Worm (Caenorhabditis elegans) whole organism, L1 larva: ENCODE data around the gene nas-20.

Source experiments
- C04F5.9 ChIP-seq: sonication (generic microtip); optimal IDR thresholded peaks from 2 replicates; lab custom pipeline; 2016; ENCODE audit warnings: missing genetic modification characterization, missing compliant biosample characterization
- C16A3.4 ChIP-seq: fragments of 150-350 bp; optimal IDR thresholded peaks from 2 replicates; lab custom pipeline; 2014; ENCODE audit warnings: missing biosample characterization, missing genetic modification characterization
- C34B4.2 ChIP-seq: sonication (generic microtip); optimal IDR thresholded peaks from 2 replicates; lab custom pipeline; 2017; ENCODE audit warnings: mild to moderate bottlenecking, missing genetic modification characterization, missing compliant biosample characterization
- F16B12.6 ChIP-seq: fragments of 150-350 bp; optimal IDR thresholded peaks from 2 replicates; lab custom pipeline; 2014; ENCODE audit warnings: missing biosample characterization, missing genetic modification characterization
- aha-1 ChIP-seq: fragments of 150-350 bp; optimal IDR thresholded peaks from 2 replicates; lab custom pipeline; 2014; ENCODE audit warnings: missing biosample characterization, missing genetic modification characterization
- alr-1 ChIP-seq: fragments of 200-800 bp; sonication (Bioruptor generic); optimal IDR thresholded peaks from 2 replicates; lab custom pipeline; 2018; ENCODE audit warnings: borderline replicate concordance, mild to moderate bottlenecking, missing genetic modification characterization, missing compliant biosample characterization
- ama-1 ChIP-seq: fragments of 150-350 bp; optimal IDR thresholded peaks from 2 replicates; lab custom pipeline; 2014
- blmp-1 ChIP-seq: fragments of 150-350 bp; optimal IDR thresholded peaks from 2 replicates; lab custom pipeline; 2014; ENCODE audit warnings: missing biosample characterization, missing genetic modification characterization
- ceh-63 ChIP-seq: fragments of 200-800 bp; sonication (Bioruptor generic); optimal IDR thresholded peaks from 2 replicates; lab custom pipeline; 2018; ENCODE audit warnings: mild to moderate bottlenecking, missing genetic modification characterization, missing compliant biosample characterization
- ceh-8 ChIP-seq: fragments of 200-800 bp; sonication (Bioruptor generic); optimal IDR thresholded peaks from 2 replicates; lab custom pipeline; 2018; ENCODE audit warnings: mild to moderate bottlenecking, missing genetic modification characterization, moderate library complexity, missing compliant biosample characterization
- ceh-90 ChIP-seq: sonication (generic microtip); optimal IDR thresholded peaks from 2 replicates; lab custom pipeline; 2016; ENCODE audit warnings: missing genetic modification characterization, missing compliant biosample characterization
- dpl-1 ChIP-seq, 3 experiments: fragments of 150-350 bp in 2 of 3; sonication (generic microtip) in 1 of 3; optimal IDR thresholded peaks; 2 replicates each; lab custom pipeline; 2014 to 2017; ENCODE audit warnings: missing biosample characterization in 3 of 3, missing genetic modification characterization in 3 of 3, missing genetic modification reagents in 3 of 3
- dsc-1 ChIP-seq: sonication (generic microtip); optimal IDR thresholded peaks from 2 replicates; lab custom pipeline; 2016; ENCODE audit warnings: mild to moderate bottlenecking, missing genetic modification characterization, missing compliant biosample characterization
- efl-1 ChIP-seq, 4 experiments: fragments of 150-350 bp; optimal IDR thresholded peaks in 3 of 4; peaks in 1 of 4; 1 replicate in 1 of 4; 2 replicates in 3 of 4; lab custom pipeline; 2014; ENCODE audit warnings: missing biosample characterization in 2 of 4, missing genetic modification characterization in 2 of 4, missing genetic modification reagents in 2 of 4
- ets-5 ChIP-seq: fragments of 200-800 bp; sonication (Bioruptor generic); IDR thresholded peaks from 2 replicates; pipeline ENCODE4 v1.3.6; 2022; ENCODE audit warnings: missing genetic modification characterization, missing compliant biosample characterization
- fkh-10 ChIP-seq: sonication (generic microtip); optimal IDR thresholded peaks from 2 replicates; lab custom pipeline; 2017; ENCODE audit warnings: missing biosample characterization, missing genetic modification reagents, missing genetic modification characterization
- fkh-4 ChIP-seq: sonication (generic microtip); optimal IDR thresholded peaks from 2 replicates; lab custom pipeline; 2016; ENCODE audit warnings: missing compliant biosample characterization, missing genetic modification characterization, borderline replicate concordance
- fkh-8 ChIP-seq: sonication (generic microtip); optimal IDR thresholded peaks from 2 replicates; lab custom pipeline; 2016; ENCODE audit warnings: mild to moderate bottlenecking, missing genetic modification characterization, missing compliant biosample characterization
- hlh-17 ChIP-seq: fragments of 200-800 bp; sonication (Bioruptor generic); optimal IDR thresholded peaks from 2 replicates; lab custom pipeline; 2018; ENCODE audit warnings: missing genetic modification characterization, mild to moderate bottlenecking, missing compliant biosample characterization, moderate library complexity, borderline replicate concordance
- hlh-4 ChIP-seq: sonication (generic microtip); optimal IDR thresholded peaks from 2 replicates; lab custom pipeline; 2016; ENCODE audit warnings: mild to moderate bottlenecking, missing genetic modification characterization, missing compliant biosample characterization
- irx-1 ChIP-seq: sonication (generic microtip); optimal IDR thresholded peaks from 2 replicates; lab custom pipeline; 2016; ENCODE audit warnings: missing genetic modification characterization, missing compliant biosample characterization
- isw-1 ChIP-seq: fragments of 200-800 bp; sonication (Bioruptor generic); IDR thresholded peaks from 2 replicates; pipeline ENCODE4 v1.3.6; 2022; ENCODE audit warnings: missing genetic modification characterization, missing compliant biosample characterization
- jun-1 ChIP-seq: fragments of 150-350 bp; optimal IDR thresholded peaks from 2 replicates; lab custom pipeline; 2014; ENCODE audit warnings: missing biosample characterization, missing genetic modification reagents, missing genetic modification characterization
- lin-39 ChIP-seq: fragments of 150-350 bp; optimal IDR thresholded peaks from 2 replicates; lab custom pipeline; 2014; ENCODE audit warnings: missing biosample characterization, missing genetic modification reagents, missing genetic modification characterization
- lir-3 ChIP-seq: sonication (generic microtip); optimal IDR thresholded peaks from 2 replicates; lab custom pipeline; 2016; ENCODE audit warnings: mild to moderate bottlenecking, missing genetic modification characterization, moderate library complexity, missing compliant biosample characterization; ENCODE audit not compliant: poor library complexity
- lsy-2 ChIP-seq, 2 experiments: fragments of 150-350 bp; optimal IDR thresholded peaks; 2 replicates each; lab custom pipeline; 2014; ENCODE audit warnings: missing biosample characterization in 2 of 2, missing genetic modification characterization in 2 of 2
- mab-9 ChIP-seq: fragments of 200-800 bp; sonication (Bioruptor generic); IDR thresholded peaks from 2 replicates; pipeline ENCODE4 v1.3.6; 2022; ENCODE audit warnings: missing genetic modification reagents, missing genetic modification characterization, missing compliant biosample characterization
- mef-2 ChIP-seq: fragments of 150-350 bp; optimal IDR thresholded peaks from 2 replicates; lab custom pipeline; 2014; ENCODE audit warnings: missing biosample characterization, missing genetic modification characterization
- mep-1 ChIP-seq: fragments of 150-350 bp; optimal IDR thresholded peaks from 2 replicates; lab custom pipeline; 2014; ENCODE audit warnings: missing biosample characterization, missing genetic modification characterization
- nhr-11 ChIP-seq: fragments of 150-350 bp; optimal IDR thresholded peaks from 2 replicates; lab custom pipeline; 2014; ENCODE audit warnings: missing biosample characterization, missing genetic modification characterization
- nhr-12 ChIP-seq: sonication (generic microtip); optimal IDR thresholded peaks from 2 replicates; lab custom pipeline; 2017; ENCODE audit warnings: missing biosample characterization, missing genetic modification characterization
- nhr-237 ChIP-seq: fragments of 150-350 bp; optimal IDR thresholded peaks from 2 replicates; lab custom pipeline; 2014; ENCODE audit warnings: missing biosample characterization, missing genetic modification characterization
- nhr-71 ChIP-seq: sonication (generic microtip); optimal IDR thresholded peaks from 2 replicates; lab custom pipeline; 2016; ENCODE audit warnings: mild to moderate bottlenecking, missing genetic modification characterization, moderate library complexity, missing compliant biosample characterization
- nhr-76 ChIP-seq: sonication (generic microtip); optimal IDR thresholded peaks from 2 replicates; lab custom pipeline; 2017; ENCODE audit warnings: missing biosample characterization, missing genetic modification characterization
- nhr-77 ChIP-seq: fragments of 150-350 bp; optimal IDR thresholded peaks from 2 replicates; lab custom pipeline; 2014; ENCODE audit warnings: missing biosample characterization, missing genetic modification characterization
- nhr-85 ChIP-seq: sonication (generic microtip); peaks from one replicate; lab custom pipeline; 2016; ENCODE audit warnings: missing genetic modification characterization, inconsistent platforms, missing compliant biosample characterization
- nhr-90 ChIP-seq: sonication (generic microtip); optimal IDR thresholded peaks from 2 replicates; lab custom pipeline; 2016; ENCODE audit warnings: mild to moderate bottlenecking, missing genetic modification characterization, missing compliant biosample characterization; ENCODE audit not compliant: poor library complexity
- pax-3 ChIP-seq: fragments of 200-800 bp; sonication (Bioruptor generic); optimal IDR thresholded peaks from 2 replicates; lab custom pipeline; 2018; ENCODE audit warnings: mild to moderate bottlenecking, missing genetic modification characterization, moderate library complexity, missing compliant biosample characterization
- pqm-1 ChIP-seq: sonication (generic microtip); optimal IDR thresholded peaks from 3 replicates; lab custom pipeline; 2017; ENCODE audit warnings: missing biosample characterization, missing genetic modification characterization
- snpc-4 ChIP-seq: fragments of 150-350 bp; optimal IDR thresholded peaks from 2 replicates; lab custom pipeline; 2014; ENCODE audit warnings: missing biosample characterization, missing genetic modification characterization
- snu-23 ChIP-seq: sonication (generic microtip); optimal IDR thresholded peaks from 2 replicates; lab custom pipeline; 2016; ENCODE audit warnings: missing genetic modification characterization, missing compliant biosample characterization
- swsn-7 ChIP-seq: sonication (generic microtip); optimal IDR thresholded peaks from 2 replicates; lab custom pipeline; 2016; ENCODE audit warnings: missing genetic modification characterization, missing compliant biosample characterization
- tlp-1 ChIP-seq: fragments of 150-350 bp; optimal IDR thresholded peaks from 2 replicates; lab custom pipeline; 2014; ENCODE audit warnings: missing biosample characterization, missing genetic modification characterization
- unc-130 ChIP-seq: fragments of 150-350 bp; optimal IDR thresholded peaks from 2 replicates; lab custom pipeline; 2017; ENCODE audit warnings: missing biosample characterization, missing genetic modification characterization, inconsistent platforms
- unc-30 ChIP-seq: sonication (generic microtip); optimal IDR thresholded peaks from 2 replicates; lab custom pipeline; 2017; ENCODE audit warnings: missing biosample characterization, missing genetic modification characterization
- unc-86 ChIP-seq: sonication (generic microtip); optimal IDR thresholded peaks from 2 replicates; lab custom pipeline; 2016; ENCODE audit warnings: missing genetic modification characterization, missing compliant biosample characterization
- vab-15 ChIP-seq: sonication (generic microtip); optimal IDR thresholded peaks from 2 replicates; lab custom pipeline; 2017; ENCODE audit warnings: missing genotype, mild to moderate bottlenecking, missing genetic modification characterization, missing compliant biosample characterization
- xbp-1 ChIP-seq: sonication (generic microtip); optimal IDR thresholded peaks from 2 replicates; lab custom pipeline; 2016; ENCODE audit warnings: missing genetic modification characterization, missing compliant biosample characterization
- zip-4 ChIP-seq: fragments of 200-800 bp; sonication (Bioruptor generic); optimal IDR thresholded peaks from 2 replicates; lab custom pipeline; 2018; ENCODE audit warnings: mild to moderate bottlenecking, missing genetic modification characterization, moderate library complexity, missing compliant biosample characterization
- ztf-11 ChIP-seq, 2 experiments: sonication (generic microtip); optimal IDR thresholded peaks; 2 replicates each; lab custom pipeline; 2016 to 2017; ENCODE audit warnings: missing genetic modification characterization in 2 of 2, missing biosample characterization in 1 of 2, missing compliant biosample characterization in 1 of 2
- ztf-4 ChIP-seq: fragments of 150-350 bp; optimal IDR thresholded peaks from 2 replicates; lab custom pipeline; 2014; ENCODE audit warnings: missing biosample characterization, missing genetic modification characterization

Gene nas-20

ce11 chrV:11472209-11472608 lies at the start of gene nas-20, which contains the start of gene nas-21:
TSS of gene nas-20 (minus strand) at chrV:11472309.
TSS of gene nas-21 (plus strand) at chrV:11472564.
- no peak for TF ChIP-seq jun-1 (tag; lab: Kevin White, UChicago)
- no peak for TF ChIP-seq ztf-11 (tag; optimal IDR thresholded peaks at IDR 0.05; lab: Kevin White, UChicago)
- TF ChIP-seq dpl-1 (GFP tag; optimal IDR thresholded peaks at IDR 0.05; lab: Kevin White, UChicago) = no peak
- TF ChIP-seq irx-1 (tag; lab: Kevin White, UChicago) = no peak
- TF ChIP-seq dsc-1 (tag; lab: Kevin White, UChicago) = no peak
- no peak for TF ChIP-seq nhr-12 (tag; lab: Kevin White, UChicago)
- no peak for TF ChIP-seq nhr-237 (tag; lab: Kevin White, UChicago)
- TF ChIP-seq fkh-4 (tag; lab: Kevin White, UChicago) = no peak
- no peak for TF ChIP-seq mep-1 (tag; lab: Kevin White, UChicago)
- TF ChIP-seq pax-3 (tag; lab: Kevin White, UChicago) = no peak
- TF ChIP-seq nhr-77 (tag; lab: Kevin White, UChicago) = no peak

ce11 chrV:11521448-11521847 lies 49.3 kb upstream of the nas-20 start, which contains the start of gene pafo-1:
TSS of gene pafo-1 (plus strand) at chrV:11521703.
- TF ChIP-seq ama-1 (peak; percentile 13), hlh-17 (GFP tag; lab: Kevin White, UChicago) (no peak), tlp-1 (no peak), efl-1 (optimal IDR thresholded peaks at IDR 0.05; lab: Kevin White, UChicago) (peak; percentile 98 to 99), efl-1 (GFP tag; optimal IDR thresholded peaks at IDR 0.05 in 1 of 2; lab: Kevin White, UChicago) (peak; percentile 99 to 100), snpc-4 (peak; percentile 83), ceh-90 (tag; lab: Kevin White, UChicago) (peak; percentile 36), snu-23 (peak; percentile 92), C34B4.2 (tag; lab: Kevin White, UChicago) (peak; percentile 5), dpl-1 (GFP tag; optimal IDR thresholded peaks at IDR 0.05; lab: Kevin White, UChicago) (peak; percentile 99), lsy-2 (tag; optimal IDR thresholded peaks at IDR 0.05; lab: Kevin White, UChicago) (peak; percentile 91 to 92), fkh-10 (GFP tag; lab: Kevin White, UChicago) (peak; percentile 71), nhr-11 (peak; percentile 81), ztf-4 (tag; lab: Kevin White, UChicago) (peak; percentile 49), pqm-1 (tag; lab: Kevin White, UChicago) (no peak), jun-1 (tag; lab: Kevin White, UChicago) (peak; percentile 88), mef-2 (tag; lab: Kevin White, UChicago) (peak; percentile 65), swsn-7 (peak; percentile 90), nhr-90 (tag; lab: Kevin White, UChicago) (peak; percentile 93), C16A3.4 (tag; lab: Kevin White, UChicago) (peak; percentile 82), mep-1 (tag; lab: Kevin White, UChicago) (peak; percentile 95), aha-1 (peak; percentile 56), C04F5.9 (tag; lab: Kevin White, UChicago) (peak; percentile 58), ets-5 (GFP tag; lab: Robert Waterston, UW) (no peak), isw-1 (GFP tag; lab: Robert Waterston, UW) (peak; percentile 89), nhr-76 (peak; percentile 43), zip-4 (peak; percentile 80), lir-3 (tag; lab: Kevin White, UChicago) (peak; percentile 68), unc-30 (no peak), hlh-4 (tag; lab: Kevin White, UChicago) (no peak), ceh-63 (GFP tag; lab: Kevin White, UChicago) (no peak), vab-15 (tag; lab: Kevin White, UChicago) (no peak), fkh-8 (tag; lab: Kevin White, UChicago) (peak; percentile 79), nhr-71 (peak; percentile 95), F16B12.6 (peak; percentile 67), lin-39 (peak; percentile 91), alr-1 (tag; lab: Kevin White, UChicago) (no peak), xbp-1 (tag; lab: Kevin White, UChicago) (peak; percentile 90), unc-130 (tag; lab: Kevin White, UChicago) (peak; percentile 91), ztf-11 (tag; optimal IDR thresholded peaks at IDR 0.05; lab: Kevin White, UChicago) (peak in 1 of 2 experiments; percentile 79), blmp-1 (tag; lab: Kevin White, UChicago) (peak; percentile 84), unc-86 (tag; lab: Kevin White, UChicago) (peak; percentile 89), nhr-85 (tag; lab: Kevin White, UChicago) (peak; percentile 97), ceh-8 (GFP tag; lab: Kevin White, UChicago) (peak; percentile 92), mab-9 (GFP tag; lab: Robert Waterston, UW) (peak; percentile 67)
